Worm (Caenorhabditis elegans): ENCODE data around the gene cest-1.2.

- TF ChIP-seq pat-9 (tag; optimal IDR thresholded peaks at IDR 0.05) (no peak), ceh-45 (GFP tag; IDR thresholded peaks at IDR 0.05) (no peak), hlh-30 (tag; optimal IDR thresholded peaks at IDR 0.05; ENCODE audit: insufficient read depth) (no peak), pha-4 (tag; optimal IDR thresholded peaks at IDR 0.05) (no peak)
Measured at ce11 chrV:14134757-14135441, 25.8 kb downstream of the cest-1.2 start.
